Fruit fly (Drosophila melanogaster) S2 (cell line): ENCODE measurements around the gene Srp9.

Experiments
- CG8478 ChIP-seq: fragments of >200 bp; optimal IDR thresholded peaks from 2 replicates; lab custom pipeline; 2018
- CTCF ChIP-seq, 2 experiments: fragments of >200 bp; optimal IDR thresholded peaks; 2 replicates each; lab custom pipeline; 2018

DNA sequence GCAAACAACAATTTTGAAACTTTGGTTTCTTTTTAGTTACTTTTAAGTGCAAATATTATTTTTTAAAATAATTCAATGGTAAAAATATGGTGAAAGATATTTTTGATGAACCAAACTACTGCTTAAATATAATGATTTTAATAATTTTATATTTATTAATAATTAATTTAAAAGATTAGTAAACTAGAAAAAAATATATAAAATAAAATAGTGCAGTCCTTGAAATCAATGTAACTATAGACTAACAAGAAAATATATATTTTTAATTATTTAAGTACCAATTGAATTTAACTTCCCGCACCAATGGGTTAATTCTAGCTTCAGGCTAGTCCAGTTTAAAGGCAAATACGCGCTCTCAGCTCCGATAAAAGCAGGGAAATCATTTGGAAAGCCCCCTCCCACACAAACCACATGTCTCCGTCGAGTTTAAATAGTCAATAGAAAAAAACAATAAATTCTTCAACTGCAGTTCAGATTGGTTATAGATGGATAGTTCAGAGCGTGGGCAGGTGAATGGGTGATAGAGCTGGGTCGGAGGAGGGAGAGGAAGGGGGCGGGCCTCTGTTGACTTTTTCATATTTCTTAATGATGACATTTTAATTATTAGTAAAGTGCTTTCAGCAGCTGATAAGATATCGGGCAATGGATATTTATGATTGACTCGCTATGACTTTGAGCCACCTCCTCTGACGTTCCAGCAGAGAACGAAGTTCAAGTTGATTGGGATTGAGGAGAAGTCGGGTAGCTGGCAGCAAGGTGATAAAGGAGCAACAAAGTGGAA, 26.0 kb downstream of the Srp9 start:
- TF ChIP-seq CTCF (optimal IDR thresholded peaks at IDR 0.05; lab: Kevin White, UChicago) (no peak), CG8478 (lab: Kevin White, UChicago) (no peak)
